1 fruit fly cellular context compared by ENCODE assay signal in the genomic region with DNA sequence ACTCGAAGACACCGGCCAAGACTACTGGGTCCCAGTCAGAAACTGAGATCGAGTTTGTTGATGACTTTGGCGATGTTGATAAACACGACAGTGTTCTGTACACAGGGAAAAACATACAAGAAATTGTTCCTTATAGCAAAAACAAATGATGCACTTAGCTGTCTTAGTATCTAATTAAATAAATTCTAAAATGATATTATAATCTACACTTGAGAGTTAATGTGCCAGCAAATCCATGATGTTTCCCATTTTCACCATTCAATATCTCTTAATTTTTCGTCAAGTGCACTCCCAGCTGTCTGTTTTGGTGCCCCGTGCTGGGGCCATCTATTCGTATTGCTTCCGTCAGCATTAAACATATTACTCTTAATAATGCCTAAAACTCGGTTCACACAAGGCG.
TF ChIP-seq lines count a peak whose summit lies in the region.

No protein-coding gene starts in this region.

TF ChIP-seq in whole organism, embryonic, 481 proteins besides CTCF, POLR2A, EP300 and RAD21 (continued from another document):
- TF ChIP-seq CG2678 (tag; optimal IDR thresholded peaks at IDR 0.05; lab: Kevin White, UChicago), result no peak
- TF ChIP-seq kni (GFP tag; optimal IDR thresholded peaks at IDR 0.05; lab: Kevin White, UChicago), result no peak
- no peak for TF ChIP-seq salm (tag; optimal IDR thresholded peaks at IDR 0.05; lab: Kevin White, UChicago)
- TF ChIP-seq CG7928 (GFP tag; optimal IDR thresholded peaks at IDR 0.05; lab: Kevin White, UChicago), result no peak
- TF ChIP-seq Antp (GFP tag; optimal IDR thresholded peaks at IDR 0.05; lab: Kevin White, UChicago), result no peak
- no peak for TF ChIP-seq emc (GFP tag; optimal IDR thresholded peaks at IDR 0.05; lab: Kevin White, UChicago)
- no peak for TF ChIP-seq Myb (GFP tag; optimal IDR thresholded peaks at IDR 0.05; lab: Kevin White, UChicago)
- no peak for TF ChIP-seq so (GFP tag; IDR thresholded peaks at IDR 0.05; lab: Robert Waterston, UW)
- no peak for TF ChIP-seq ATbp (GFP tag; optimal IDR thresholded peaks at IDR 0.05; lab: Kevin White, UChicago)
- TF ChIP-seq CG2199 (GFP tag; IDR thresholded peaks at IDR 0.05; lab: Robert Waterston, UW), result no peak
- TF ChIP-seq crc (GFP tag; optimal IDR thresholded peaks at IDR 0.05; lab: Kevin White, UChicago), result no peak
- no peak for TF ChIP-seq Doc3 (GFP tag; IDR thresholded peaks at IDR 0.05; lab: Robert Waterston, UW; ENCODE audit: partially characterized antibody)
- TF ChIP-seq unpg (GFP tag; optimal IDR thresholded peaks at IDR 0.05; lab: Kevin White, UChicago), result no peak
- no peak for TF ChIP-seq pita (GFP tag; optimal IDR thresholded peaks at IDR 0.05; lab: Kevin White, UChicago)
- TF ChIP-seq CG3407 (GFP tag; optimal IDR thresholded peaks at IDR 0.05; lab: Kevin White, UChicago), result no peak
- peak; percentile 18 for TF ChIP-seq CoRest (tag; optimal IDR thresholded peaks at IDR 0.05; lab: Kevin White, UChicago)
- no peak for TF ChIP-seq Deaf1 (tag; optimal IDR thresholded peaks at IDR 0.05; lab: Kevin White, UChicago)
- TF ChIP-seq bbx (GFP tag; IDR thresholded peaks at IDR 0.05; lab: Robert Waterston, UW; ENCODE audit: partially characterized antibody), result no peak
- no peak for TF ChIP-seq jumu (GFP tag; optimal IDR thresholded peaks at IDR 0.05; lab: Kevin White, UChicago)
- TF ChIP-seq psq (GFP tag; optimal IDR thresholded peaks at IDR 0.05; lab: Kevin White, UChicago), result no peak
- no peak for TF ChIP-seq dati (GFP tag; IDR thresholded peaks at IDR 0.05; lab: Robert Waterston, UW)
- no peak for TF ChIP-seq Chrac-16 (GFP tag; optimal IDR thresholded peaks at IDR 0.05; lab: Kevin White, UChicago)
- no peak for TF ChIP-seq CG12236 (GFP tag; optimal IDR thresholded peaks at IDR 0.05; lab: Kevin White, UChicago)
- TF ChIP-seq CG15073 (GFP tag; optimal IDR thresholded peaks at IDR 0.05; lab: Kevin White, UChicago), result no peak
- no peak for TF ChIP-seq disco-r (GFP tag; optimal IDR thresholded peaks at IDR 0.05; lab: Kevin White, UChicago)
- peak; percentile 14 for TF ChIP-seq CG13775 (GFP tag; optimal IDR thresholded peaks at IDR 0.05; lab: Kevin White, UChicago)
- TF ChIP-seq ftz-f1 (GFP tag; optimal IDR thresholded peaks at IDR 0.05; lab: Kevin White, UChicago), result no peak
- peak; percentile 41; the same call in 1 of the 2 replicates for TF ChIP-seq E2f1 (GFP tag; IDR thresholded peaks at IDR 0.05; lab: Robert Waterston, UW)
- TF ChIP-seq CG12744 (GFP tag; optimal IDR thresholded peaks at IDR 0.05; lab: Kevin White, UChicago), result no peak
- TF ChIP-seq CG8388 (GFP tag; optimal IDR thresholded peaks at IDR 0.05; lab: Kevin White, UChicago), result no peak
- peak; percentile 42 for TF ChIP-seq CG10979 (tag; optimal IDR thresholded peaks at IDR 0.05; lab: Kevin White, UChicago)
- TF ChIP-seq CG4617 (GFP tag; optimal IDR thresholded peaks at IDR 0.05; lab: Kevin White, UChicago; ENCODE audit: borderline replicate concordance), result no peak
- peak; percentile 71 for TF ChIP-seq lmd (GFP tag; IDR thresholded peaks at IDR 0.05; lab: Robert Waterston, UW)
- no peak for TF ChIP-seq lola (GFP tag; optimal IDR thresholded peaks at IDR 0.05; lab: Kevin White, UChicago)
- no peak for TF ChIP-seq exex (tag; optimal IDR thresholded peaks at IDR 0.05; lab: Kevin White, UChicago)
- no peak for TF ChIP-seq Gsc (GFP tag; IDR thresholded peaks at IDR 0.05; lab: Robert Waterston, UW)
- no peak for TF ChIP-seq Dek (tag; optimal IDR thresholded peaks at IDR 0.05; lab: Kevin White, UChicago)
- TF ChIP-seq her (GFP tag; optimal IDR thresholded peaks at IDR 0.05; lab: Kevin White, UChicago), result no peak
- no peak for TF ChIP-seq CG16863 (GFP tag; optimal IDR thresholded peaks at IDR 0.05; lab: Kevin White, UChicago)
- TF ChIP-seq wor (GFP tag; IDR thresholded peaks at IDR 0.05; lab: Robert Waterston, UW), result no peak
- no peak for TF ChIP-seq Six4 (GFP tag; optimal IDR thresholded peaks at IDR 0.05; lab: Kevin White, UChicago)
- peak; percentile 42; the same call in 1 of the 2 replicates for TF ChIP-seq CG31224 (GFP tag; IDR thresholded peaks at IDR 0.05; lab: Robert Waterston, UW)
- no peak for TF ChIP-seq CG17186 (GFP tag; optimal IDR thresholded peaks at IDR 0.05; lab: Kevin White, UChicago)
- peak; percentile 25 for TF ChIP-seq ind (GFP tag; optimal IDR thresholded peaks at IDR 0.05; lab: Kevin White, UChicago)
- TF ChIP-seq CG15269 (tag; optimal IDR thresholded peaks at IDR 0.05; lab: Kevin White, UChicago), result no peak
- TF ChIP-seq Ravus (GFP tag; IDR thresholded peaks at IDR 0.05; lab: Robert Waterston, UW), result no peak
- TF ChIP-seq chif (GFP tag; optimal IDR thresholded peaks at IDR 0.05; lab: Kevin White, UChicago), result peak in 1 of 2 experiments; percentile 7
- TF ChIP-seq Ets97D (GFP tag; optimal IDR thresholded peaks at IDR 0.05; lab: Kevin White, UChicago), result no peak
- no peak for TF ChIP-seq CG10274 (GFP tag; optimal IDR thresholded peaks at IDR 0.05; lab: Kevin White, UChicago)
- no peak for TF ChIP-seq ci (GFP tag; IDR thresholded peaks at IDR 0.05; lab: Robert Waterston, UW)
- TF ChIP-seq Elba2 (GFP tag; optimal IDR thresholded peaks at IDR 0.05; lab: Kevin White, UChicago), result no peak
- no peak for TF ChIP-seq vnd (GFP tag; IDR thresholded peaks at IDR 0.05; lab: Robert Waterston, UW; ENCODE audit: partially characterized antibody)
- TF ChIP-seq gsb (GFP tag; IDR thresholded peaks at IDR 0.05; lab: Robert Waterston, UW), result 0 out of 2 replicates have a peak, but pooled peaks have one; percentile 26
- TF ChIP-seq onecut (GFP tag; IDR thresholded peaks at IDR 0.05; lab: Robert Waterston, UW), result no peak
- TF ChIP-seq gem (tag; optimal IDR thresholded peaks at IDR 0.05; lab: Kevin White, UChicago), result no peak
- no peak for TF ChIP-seq fru (optimal IDR thresholded peaks at IDR 0.05; lab: Kevin White, UChicago)
- TF ChIP-seq sqz (GFP tag; optimal IDR thresholded peaks at IDR 0.05; lab: Kevin White, UChicago), result no peak
- no peak for TF ChIP-seq CG5953 (GFP tag; IDR thresholded peaks at IDR 0.05; lab: Robert Waterston, UW)
- TF ChIP-seq HmgZ (tag; optimal IDR thresholded peaks at IDR 0.05; lab: Kevin White, UChicago), result no peak
- TF ChIP-seq CG3838 (GFP tag; optimal IDR thresholded peaks at IDR 0.05; lab: Kevin White, UChicago), result no peak
- TF ChIP-seq CG34376 (GFP tag; optimal IDR thresholded peaks at IDR 0.05; lab: Kevin White, UChicago), result no peak
- no peak for TF ChIP-seq GATAe (GFP tag; conservative IDR thresholded peaks at IDR 0.05; lab: Robert Waterston, UW)
- TF ChIP-seq CG7839 (tag; optimal IDR thresholded peaks at IDR 0.05; lab: Kevin White, UChicago), result no peak
- TF ChIP-seq tgo (GFP tag; IDR thresholded peaks at IDR 0.05; lab: Robert Waterston, UW), result peak; percentile 21; the same call in 1 of the 3 replicates
- no peak for TF ChIP-seq Awh (GFP tag; IDR thresholded peaks at IDR 0.05; lab: Robert Waterston, UW)
- TF ChIP-seq tap (tag; optimal IDR thresholded peaks at IDR 0.05; lab: Kevin White, UChicago), result no peak
- no peak for TF ChIP-seq gsb-n (tag; optimal IDR thresholded peaks at IDR 0.05; lab: Kevin White, UChicago)
- no peak for TF ChIP-seq abd-A (tag; optimal IDR thresholded peaks at IDR 0.05; lab: Kevin White, UChicago)
- TF ChIP-seq CG9727 (GFP tag; optimal IDR thresholded peaks at IDR 0.05; lab: Kevin White, UChicago), result peak; percentile 37
- TF ChIP-seq CG9437 (GFP tag; optimal IDR thresholded peaks at IDR 0.05; lab: Kevin White, UChicago), result no peak
- no peak for TF ChIP-seq C15 (GFP tag; IDR thresholded peaks at IDR 0.05; lab: Robert Waterston, UW)
- TF ChIP-seq Hmx (GFP tag; optimal IDR thresholded peaks at IDR 0.05; lab: Kevin White, UChicago), result no peak
- no peak for TF ChIP-seq CG7745 (tag; optimal IDR thresholded peaks at IDR 0.05; lab: Kevin White, UChicago)
- peak; percentile 75 for TF ChIP-seq CG32532 (GFP tag; IDR thresholded peaks at IDR 0.05; lab: Robert Waterston, UW)
- TF ChIP-seq Xrp1 (GFP tag; IDR thresholded peaks at IDR 0.05; lab: Robert Waterston, UW), result peak; percentile 54; the same call in 1 of the 2 replicates
- TF ChIP-seq cad (GFP tag; optimal IDR thresholded peaks at IDR 0.05; lab: Kevin White, UChicago), result no peak
- TF ChIP-seq trem (tag; optimal IDR thresholded peaks at IDR 0.05; lab: Kevin White, UChicago), result peak; percentile 15
- TF ChIP-seq CG31388 (GFP tag; optimal IDR thresholded peaks at IDR 0.05; lab: Kevin White, UChicago), result no peak
- no peak for TF ChIP-seq hb (GFP tag; IDR thresholded peaks at IDR 0.05; lab: Robert Waterston, UW; ENCODE audit: partially characterized antibody)
- TF ChIP-seq E2f2 (GFP tag; IDR thresholded peaks at IDR 0.05; lab: Robert Waterston, UW), result no peak
- TF ChIP-seq az2 (GFP tag; optimal IDR thresholded peaks at IDR 0.05; lab: Kevin White, UChicago), result no peak
- TF ChIP-seq CG1529 (GFP tag; optimal IDR thresholded peaks at IDR 0.05; lab: Kevin White, UChicago), result no peak
- TF ChIP-seq danr (GFP tag; IDR thresholded peaks at IDR 0.05; lab: Robert Waterston, UW), result no peak
- no peak for TF ChIP-seq fd64A (GFP tag; optimal IDR thresholded peaks at IDR 0.05; lab: Kevin White, UChicago)
- no peak for TF ChIP-seq maf-S (GFP tag; optimal IDR thresholded peaks at IDR 0.05; lab: Kevin White, UChicago)
- no peak for TF ChIP-seq slp2 (GFP tag; optimal IDR thresholded peaks at IDR 0.05; lab: Kevin White, UChicago)
- TF ChIP-seq yki (optimal IDR thresholded peaks at IDR 0.05; lab: Kevin White, UChicago), result no peak
- no peak for TF ChIP-seq CG13123 (GFP tag; optimal IDR thresholded peaks at IDR 0.05; lab: Kevin White, UChicago)
- no peak for TF ChIP-seq Rx (GFP tag; IDR thresholded peaks at IDR 0.05; lab: Robert Waterston, UW)
- no peak for TF ChIP-seq CG17912 (GFP tag; optimal IDR thresholded peaks at IDR 0.05; lab: Kevin White, UChicago)
- TF ChIP-seq CG8944 (GFP tag; optimal IDR thresholded peaks at IDR 0.05; lab: Kevin White, UChicago), result no peak
- peak; percentile 40; the same call in 1 of the 2 replicates for TF ChIP-seq CG3847 (GFP tag; IDR thresholded peaks at IDR 0.05; lab: Robert Waterston, UW)
TF ChIP-seq in whole organism, embryonic: peak in this region for 85.
